Fruit fly (Drosophila melanogaster): ENCODE measurements around the gene Smyd5.

The Smyd5 gene

dm6 chr3R:21176663-21177145, 41.9 kb downstream of the Smyd5 start (continued):
- TF ChIP-seq Dll (GFP tag; IDR thresholded peaks at IDR 0.05; ENCODE audit: partially characterized antibody) (no peak), CG15479 (GFP tag; optimal IDR thresholded peaks at IDR 0.05) (no peak), Blimp-1 (GFP tag; optimal IDR thresholded peaks at IDR 0.05) (peak; percentile 28), CG10565 (GFP tag; optimal IDR thresholded peaks at IDR 0.05) (no peak), ato (GFP tag; IDR thresholded peaks at IDR 0.05; ENCODE audit: partially characterized antibody) (no peak), sqz (GFP tag; optimal IDR thresholded peaks at IDR 0.05) (peak; percentile 26), Xrp1 (GFP tag; IDR thresholded peaks at IDR 0.05) (0 out of 2 replicates have a peak, but pooled peaks have one; percentile 6), ATbp (GFP tag; optimal IDR thresholded peaks at IDR 0.05) (peak; percentile 35), dati (GFP tag; IDR thresholded peaks at IDR 0.05) (no peak), bsh (GFP tag; optimal IDR thresholded peaks at IDR 0.05) (no peak), CG8388 (GFP tag; optimal IDR thresholded peaks at IDR 0.05) (peak; percentile 14), CG7556 (GFP tag; optimal IDR thresholded peaks at IDR 0.05) (no peak), corto (GFP tag; optimal IDR thresholded peaks at IDR 0.05) (no peak), CG32772 (GFP tag; IDR thresholded peaks at IDR 0.05) (no peak), CG11247 (GFP tag; IDR thresholded peaks at IDR 0.05) (no peak), CG18011 (GFP tag; optimal IDR thresholded peaks at IDR 0.05) (peak; percentile 8), Bdp1 (GFP tag; optimal IDR thresholded peaks at IDR 0.05) (no peak), hb (GFP tag; IDR thresholded peaks at IDR 0.05; ENCODE audit: partially characterized antibody) (no peak), unc-4 (GFP tag; IDR thresholded peaks at IDR 0.05; ENCODE audit: partially characterized antibody) (no peak), Hr51 (GFP tag; optimal IDR thresholded peaks at IDR 0.05) (peak in 1 of 2 experiments; percentile 3), aop (GFP tag; IDR thresholded peaks at IDR 0.05) (no peak), CG8478 (optimal IDR thresholded peaks at IDR 0.05) (no peak), HLH3B (GFP tag; IDR thresholded peaks at IDR 0.05) (peak; percentile 55; the same call in 1 of the 2 replicates), onecut (GFP tag; IDR thresholded peaks at IDR 0.05) (peak; percentile 33; the same call in 1 of the 2 replicates), CG10543 (GFP tag; optimal IDR thresholded peaks at IDR 0.05) (no peak), ind (GFP tag; optimal IDR thresholded peaks at IDR 0.05) (peak; percentile 12), CG15011 (GFP tag; optimal IDR thresholded peaks at IDR 0.05) (peak; percentile 31), psq (GFP tag; optimal IDR thresholded peaks at IDR 0.05) (no peak), CG10654 (GFP tag; optimal IDR thresholded peaks at IDR 0.05) (no peak), CG6254 (GFP tag; optimal IDR thresholded peaks at IDR 0.05) (peak; percentile 32), CG2129 (GFP tag; IDR thresholded peaks at IDR 0.05; ENCODE audit: partially characterized antibody) (no peak), Lim3 (GFP tag; IDR thresholded peaks at IDR 0.05) (no peak), schlank (tag; optimal IDR thresholded peaks at IDR 0.05) (peak; percentile 23), CTCF (GFP tag; optimal IDR thresholded peaks at IDR 0.05) (peak; percentile 11), CG9876 (GFP tag; optimal IDR thresholded peaks at IDR 0.05) (no peak), CG2875 (GFP tag; optimal IDR thresholded peaks at IDR 0.05) (peak; percentile 26), CG8924 (tag; optimal IDR thresholded peaks at IDR 0.05) (no peak), CG13775 (GFP tag; optimal IDR thresholded peaks at IDR 0.05) (no peak), B-H1 (GFP tag; IDR thresholded peaks at IDR 0.05) (no peak), Kr (GFP tag; optimal IDR thresholded peaks at IDR 0.05) (no peak), Atf-2 (GFP tag; optimal IDR thresholded peaks at IDR 0.05) (no peak), CG9817 (tag; optimal IDR thresholded peaks at IDR 0.05) (no peak), CG9727 (GFP tag; optimal IDR thresholded peaks at IDR 0.05) (peak; percentile 41), h (optimal IDR thresholded peaks at IDR 0.05) (no peak), CG7928 (GFP tag; optimal IDR thresholded peaks at IDR 0.05) (no peak), CG4404 (GFP tag; IDR thresholded peaks at IDR 0.05) (no peak), pfk (GFP tag; optimal IDR thresholded peaks at IDR 0.05) (no peak), sens-2 (GFP tag; IDR thresholded peaks at IDR 0.05) (no peak), ash1 (GFP tag; optimal IDR thresholded peaks at IDR 0.05) (no peak), Lpt (GFP tag; optimal IDR thresholded peaks at IDR 0.05) (no peak), ERR (GFP tag; optimal IDR thresholded peaks at IDR 0.05) (no peak)
